In the genomic region with DNA sequence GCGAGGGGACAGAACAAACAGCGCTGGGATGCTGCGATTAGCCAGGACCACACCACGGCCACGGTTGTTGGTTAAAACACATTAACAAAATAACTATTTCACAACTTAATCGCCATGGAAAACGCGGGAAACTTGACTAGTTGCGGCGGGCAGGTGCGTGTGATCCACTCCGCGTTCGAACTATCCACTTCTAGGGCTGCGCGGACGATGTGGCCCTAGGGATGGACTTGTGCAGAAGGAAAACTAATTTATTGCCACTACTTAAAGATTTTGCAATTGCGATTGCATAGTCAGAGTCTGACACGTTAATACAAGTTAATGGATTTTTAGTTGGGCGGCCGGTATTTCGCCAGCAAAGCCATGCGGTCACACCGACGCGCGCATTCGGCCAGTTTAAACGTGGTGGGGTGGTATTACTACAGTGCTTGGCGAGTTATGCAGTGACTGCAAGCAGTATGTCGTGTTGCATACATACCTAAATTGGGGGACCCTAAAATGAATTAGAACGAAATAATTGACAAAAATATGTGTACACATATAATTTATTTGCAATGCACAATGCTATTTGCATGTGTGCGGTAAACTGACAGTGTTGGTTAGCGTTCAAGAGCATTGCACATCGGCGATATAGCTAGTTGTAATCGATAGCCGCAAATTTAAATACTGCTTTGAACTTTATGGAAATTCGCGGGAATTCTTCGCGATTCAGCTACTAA, we compare ENCODE assay signal across 1 fruit fly cellular context.
TF ChIP-seq lines count a peak whose summit lies in the region.

Gene Rbf (minus strand): TSS at position 323 of the 716 bp plus-strand sequence.

TF ChIP-seq in whole organism, embryonic, 481 proteins besides CTCF, POLR2A, EP300 and RAD21 (continued from another document and continues in another):
- no peak for TF ChIP-seq ato (GFP tag; IDR thresholded peaks at IDR 0.05; lab: Robert Waterston, UW; ENCODE audit: partially characterized antibody)
- no peak for TF ChIP-seq CG1602 (GFP tag; optimal IDR thresholded peaks at IDR 0.05; lab: Kevin White, UChicago)
- no peak for TF ChIP-seq CG18011 (GFP tag; optimal IDR thresholded peaks at IDR 0.05; lab: Kevin White, UChicago)
- TF ChIP-seq knrl (GFP tag; IDR thresholded peaks at IDR 0.05; lab: Robert Waterston, UW; ENCODE audit: partially characterized antibody), result peak; percentile 61; the same call in 2 of the 3 replicates
- no peak for TF ChIP-seq CG15601 (tag; optimal IDR thresholded peaks at IDR 0.05; lab: Kevin White, UChicago)
- TF ChIP-seq NK7.1 (GFP tag; optimal IDR thresholded peaks at IDR 0.05; lab: Kevin White, UChicago), result no peak
- no peak for TF ChIP-seq bigmax (GFP tag; optimal IDR thresholded peaks at IDR 0.05; lab: Kevin White, UChicago)
- peak; percentile 46; the same call in 1 of the 3 replicates for TF ChIP-seq zen2 (GFP tag; IDR thresholded peaks at IDR 0.05; lab: Robert Waterston, UW; ENCODE audit: partially characterized antibody)
- TF ChIP-seq CG8290 (GFP tag; optimal IDR thresholded peaks at IDR 0.05; lab: Kevin White, UChicago), result no peak
- TF ChIP-seq CG8290 (tag; optimal IDR thresholded peaks at IDR 0.05; lab: Kevin White, UChicago), result peak in 1 of 2 experiments; percentile 16
- no peak for TF ChIP-seq Hand (GFP tag; optimal IDR thresholded peaks at IDR 0.05; lab: Kevin White, UChicago)
- TF ChIP-seq Mad (GFP tag; optimal IDR thresholded peaks at IDR 0.05; lab: Kevin White, UChicago), result no peak
- TF ChIP-seq gt (GFP tag; IDR thresholded peaks at IDR 0.05; lab: Robert Waterston, UW), result no peak
- TF ChIP-seq CG2678 (tag; optimal IDR thresholded peaks at IDR 0.05; lab: Kevin White, UChicago), result no peak
- TF ChIP-seq CG1792 (GFP tag; optimal IDR thresholded peaks at IDR 0.05; lab: Kevin White, UChicago), result no peak
- TF ChIP-seq Lim3 (GFP tag; IDR thresholded peaks at IDR 0.05; lab: Robert Waterston, UW), result no peak
- TF ChIP-seq Hr51 (GFP tag; optimal IDR thresholded peaks at IDR 0.05; lab: Kevin White, UChicago), result no peak
- TF ChIP-seq ash1 (GFP tag; optimal IDR thresholded peaks at IDR 0.05; lab: Kevin White, UChicago), result no peak
- TF ChIP-seq CG2875 (GFP tag; optimal IDR thresholded peaks at IDR 0.05; lab: Kevin White, UChicago), result no peak
- peak; percentile 4 for TF ChIP-seq CG4854 (GFP tag; optimal IDR thresholded peaks at IDR 0.05; lab: Kevin White, UChicago)
- TF ChIP-seq CG4328 (GFP tag; optimal IDR thresholded peaks at IDR 0.05; lab: Kevin White, UChicago), result no peak
- no peak for TF ChIP-seq sc (optimal IDR thresholded peaks at IDR 0.05; lab: Kevin White, UChicago)
- no peak for TF ChIP-seq sc (GFP tag; optimal IDR thresholded peaks at IDR 0.05; lab: Kevin White, UChicago)
- TF ChIP-seq CG16815 (GFP tag; optimal IDR thresholded peaks at IDR 0.05; lab: Kevin White, UChicago), result no peak
- peak; percentile 26 for TF ChIP-seq CG9727 (GFP tag; optimal IDR thresholded peaks at IDR 0.05; lab: Kevin White, UChicago)
- no peak for TF ChIP-seq cas (GFP tag; IDR thresholded peaks at IDR 0.05; lab: Robert Waterston, UW)
- TF ChIP-seq jumu (GFP tag; optimal IDR thresholded peaks at IDR 0.05; lab: Kevin White, UChicago), result no peak
- TF ChIP-seq CG17186 (GFP tag; optimal IDR thresholded peaks at IDR 0.05; lab: Kevin White, UChicago), result peak; percentile 65
- no peak for TF ChIP-seq Dek (tag; optimal IDR thresholded peaks at IDR 0.05; lab: Kevin White, UChicago)
- TF ChIP-seq H2.0 (GFP tag; IDR thresholded peaks at IDR 0.05; lab: Robert Waterston, UW), result no peak
- TF ChIP-seq Hmr (GFP tag; optimal IDR thresholded peaks at IDR 0.05; lab: Kevin White, UChicago), result peak; percentile 24
- no peak for TF ChIP-seq CG17568 (GFP tag; optimal IDR thresholded peaks at IDR 0.05; lab: Kevin White, UChicago)
- TF ChIP-seq H15 (GFP tag; IDR thresholded peaks at IDR 0.05; lab: Robert Waterston, UW), result no peak
- TF ChIP-seq CG16863 (GFP tag; optimal IDR thresholded peaks at IDR 0.05; lab: Kevin White, UChicago), result no peak
- no peak for TF ChIP-seq croc (GFP tag; conservative IDR thresholded peaks at IDR 0.05; lab: Robert Waterston, UW)
- TF ChIP-seq Dad (GFP tag; optimal IDR thresholded peaks at IDR 0.05; lab: Kevin White, UChicago), result peak; percentile 31
- no peak for TF ChIP-seq CG6654 (GFP tag; optimal IDR thresholded peaks at IDR 0.05; lab: Kevin White, UChicago)
- no peak for TF ChIP-seq Awh (GFP tag; IDR thresholded peaks at IDR 0.05; lab: Robert Waterston, UW)
- no peak for TF ChIP-seq grau (tag; optimal IDR thresholded peaks at IDR 0.05; lab: Kevin White, UChicago)
- TF ChIP-seq Dip3 (GFP tag; optimal IDR thresholded peaks at IDR 0.05; lab: Kevin White, UChicago), result peak; percentile 40
- TF ChIP-seq chif (GFP tag; optimal IDR thresholded peaks at IDR 0.05; lab: Kevin White, UChicago), result no peak
- no peak for TF ChIP-seq dati (GFP tag; IDR thresholded peaks at IDR 0.05; lab: Robert Waterston, UW)
- TF ChIP-seq pho (GFP tag; optimal IDR thresholded peaks at IDR 0.05; lab: Kevin White, UChicago), result no peak
- no peak for TF ChIP-seq repo (GFP tag; optimal IDR thresholded peaks at IDR 0.05; lab: Kevin White, UChicago)
- TF ChIP-seq gem (tag; optimal IDR thresholded peaks at IDR 0.05; lab: Kevin White, UChicago), result no peak
- no peak for TF ChIP-seq Nf-YA (GFP tag; IDR thresholded peaks at IDR 0.05; lab: Robert Waterston, UW)
- no peak for TF ChIP-seq CG8944 (GFP tag; optimal IDR thresholded peaks at IDR 0.05; lab: Kevin White, UChicago)
- TF ChIP-seq Hr78 (GFP tag; optimal IDR thresholded peaks at IDR 0.05; lab: Kevin White, UChicago), result no peak
- no peak for TF ChIP-seq Dfd (GFP tag; optimal IDR thresholded peaks at IDR 0.05; lab: Kevin White, UChicago)
- TF ChIP-seq CG4730 (GFP tag; IDR thresholded peaks at IDR 0.05; lab: Robert Waterston, UW), result no peak
- TF ChIP-seq CG8388 (GFP tag; optimal IDR thresholded peaks at IDR 0.05; lab: Kevin White, UChicago), result no peak
- no peak for TF ChIP-seq CG7987 (GFP tag; optimal IDR thresholded peaks at IDR 0.05; lab: Kevin White, UChicago)
- no peak for TF ChIP-seq CG14965 (GFP tag; optimal IDR thresholded peaks at IDR 0.05; lab: Kevin White, UChicago; ENCODE audit: borderline replicate concordance)
- no peak for TF ChIP-seq al (GFP tag; IDR thresholded peaks at IDR 0.05; lab: Robert Waterston, UW)
- no peak for TF ChIP-seq slbo (GFP tag; IDR thresholded peaks at IDR 0.05; lab: Robert Waterston, UW)
- TF ChIP-seq fd102C (GFP tag; optimal IDR thresholded peaks at IDR 0.05; lab: Kevin White, UChicago), result no peak
- TF ChIP-seq Fer2 (tag; optimal IDR thresholded peaks at IDR 0.05; lab: Kevin White, UChicago), result no peak
- TF ChIP-seq CG6254 (GFP tag; optimal IDR thresholded peaks at IDR 0.05; lab: Kevin White, UChicago), result no peak
- TF ChIP-seq hth (optimal IDR thresholded peaks at IDR 0.05; lab: Kevin White, UChicago), result no peak
- no peak for TF ChIP-seq CG11504 (tag; optimal IDR thresholded peaks at IDR 0.05; lab: Kevin White, UChicago)
- TF ChIP-seq mam (GFP tag; optimal IDR thresholded peaks at IDR 0.05; lab: Kevin White, UChicago), result peak; percentile 26
- TF ChIP-seq corto (GFP tag; optimal IDR thresholded peaks at IDR 0.05; lab: Kevin White, UChicago), result no peak
- no peak for TF ChIP-seq fd3F (GFP tag; optimal IDR thresholded peaks at IDR 0.05; lab: Kevin White, UChicago)
- TF ChIP-seq CG42726 (GFP tag; IDR thresholded peaks at IDR 0.05; lab: Robert Waterston, UW; ENCODE audit: partially characterized antibody), result peak; percentile 28; the same call in 1 of the 2 replicates
- TF ChIP-seq CG8089 (GFP tag; optimal IDR thresholded peaks at IDR 0.05; lab: Kevin White, UChicago), result no peak
- TF ChIP-seq CG3065 (GFP tag; optimal IDR thresholded peaks at IDR 0.05; lab: Kevin White, UChicago), result no peak
- TF ChIP-seq seq (GFP tag; IDR thresholded peaks at IDR 0.05; lab: Robert Waterston, UW), result no peak
- no peak for TF ChIP-seq CG17328 (GFP tag; IDR thresholded peaks at IDR 0.05; lab: Robert Waterston, UW)
- TF ChIP-seq Atf6 (GFP tag; IDR thresholded peaks at IDR 0.05; lab: Robert Waterston, UW), result no peak
- peak; percentile 23 for TF ChIP-seq CG15479 (GFP tag; optimal IDR thresholded peaks at IDR 0.05; lab: Kevin White, UChicago)
- TF ChIP-seq CG13123 (GFP tag; optimal IDR thresholded peaks at IDR 0.05; lab: Kevin White, UChicago), result no peak
- no peak for TF ChIP-seq z (GFP tag; IDR thresholded peaks at IDR 0.05; lab: Robert Waterston, UW)
- TF ChIP-seq CG1603 (tag; optimal IDR thresholded peaks at IDR 0.05; lab: Kevin White, UChicago), result peak; percentile 62
- TF ChIP-seq trem (tag; optimal IDR thresholded peaks at IDR 0.05; lab: Kevin White, UChicago), result peak; percentile 32
- TF ChIP-seq lmd (GFP tag; IDR thresholded peaks at IDR 0.05; lab: Robert Waterston, UW), result no peak
- no peak for TF ChIP-seq Abd-B (GFP tag; optimal IDR thresholded peaks at IDR 0.05; lab: Kevin White, UChicago)
- TF ChIP-seq CG31388 (GFP tag; optimal IDR thresholded peaks at IDR 0.05; lab: Kevin White, UChicago), result no peak
- no peak for TF ChIP-seq insv (GFP tag; optimal IDR thresholded peaks at IDR 0.05; lab: Kevin White, UChicago)
- no peak for TF ChIP-seq Dbx (GFP tag; IDR thresholded peaks at IDR 0.05; lab: Robert Waterston, UW)
- TF ChIP-seq CG1024 (GFP tag; IDR thresholded peaks at IDR 0.05; lab: Robert Waterston, UW), result no peak
- TF ChIP-seq unc-4 (GFP tag; IDR thresholded peaks at IDR 0.05; lab: Robert Waterston, UW; ENCODE audit: partially characterized antibody), result peak; percentile 62
- TF ChIP-seq CG10267 (tag; optimal IDR thresholded peaks at IDR 0.05; lab: Kevin White, UChicago), result peak; percentile 94
- TF ChIP-seq ham (GFP tag; IDR thresholded peaks at IDR 0.05; lab: Robert Waterston, UW), result no peak
- no peak for TF ChIP-seq CG1647 (GFP tag; optimal IDR thresholded peaks at IDR 0.05; lab: Kevin White, UChicago)
- TF ChIP-seq CG11398 (GFP tag; optimal IDR thresholded peaks at IDR 0.05; lab: Kevin White, UChicago), result no peak
- no peak for TF ChIP-seq ase (GFP tag; IDR thresholded peaks at IDR 0.05; lab: Robert Waterston, UW)
- no peak for TF ChIP-seq CG1233 (GFP tag; optimal IDR thresholded peaks at IDR 0.05; lab: Kevin White, UChicago)
- peak; percentile 68 for TF ChIP-seq CG3847 (GFP tag; IDR thresholded peaks at IDR 0.05; lab: Robert Waterston, UW)
- TF ChIP-seq CG8924 (tag; optimal IDR thresholded peaks at IDR 0.05; lab: Kevin White, UChicago), result no peak
- TF ChIP-seq dysf (GFP tag; IDR thresholded peaks at IDR 0.05; lab: Robert Waterston, UW), result no peak
- TF ChIP-seq Doc2 (GFP tag; IDR thresholded peaks at IDR 0.05; lab: Robert Waterston, UW), result no peak
- TF ChIP-seq gcm (GFP tag; optimal IDR thresholded peaks at IDR 0.05; lab: Kevin White, UChicago), result no peak
- TF ChIP-seq D19A (tag; optimal IDR thresholded peaks at IDR 0.05; lab: Kevin White, UChicago), result no peak
- peak; percentile 65 for TF ChIP-seq Dll (GFP tag; IDR thresholded peaks at IDR 0.05; lab: Robert Waterston, UW; ENCODE audit: partially characterized antibody)
- no peak for TF ChIP-seq CG7745 (tag; optimal IDR thresholded peaks at IDR 0.05; lab: Kevin White, UChicago)
- 0 out of 3 replicates have a peak, but pooled peaks have one; percentile 19 for TF ChIP-seq row (GFP tag; IDR thresholded peaks at IDR 0.05; lab: Robert Waterston, UW)
- no peak for TF ChIP-seq CG13424 (tag; optimal IDR thresholded peaks at IDR 0.05; lab: Kevin White, UChicago)
- no peak for TF ChIP-seq ken (GFP tag; IDR thresholded peaks at IDR 0.05; lab: Robert Waterston, UW)
- no peak for TF ChIP-seq CG32767 (GFP tag; IDR thresholded peaks at IDR 0.05; lab: Robert Waterston, UW)
- TF ChIP-seq oc (tag; optimal IDR thresholded peaks at IDR 0.05; lab: Kevin White, UChicago), result no peak
- TF ChIP-seq Camta (GFP tag; optimal IDR thresholded peaks at IDR 0.05; lab: Kevin White, UChicago), result no peak
- no peak for TF ChIP-seq Sox100B (GFP tag; optimal IDR thresholded peaks at IDR 0.05; lab: Kevin White, UChicago)
- no peak for TF ChIP-seq sr (GFP tag; IDR thresholded peaks at IDR 0.05; lab: Robert Waterston, UW)
- no peak for TF ChIP-seq crp (GFP tag; optimal IDR thresholded peaks at IDR 0.05; lab: Kevin White, UChicago)
- no peak for TF ChIP-seq ERR (GFP tag; optimal IDR thresholded peaks at IDR 0.05; lab: Kevin White, UChicago)
- peak; percentile 69 for TF ChIP-seq Dref (GFP tag; IDR thresholded peaks at IDR 0.05; lab: Robert Waterston, UW)
- TF ChIP-seq slou (GFP tag; optimal IDR thresholded peaks at IDR 0.05; lab: Kevin White, UChicago), result no peak
- TF ChIP-seq CG17359 (tag; optimal IDR thresholded peaks at IDR 0.05; lab: Kevin White, UChicago), result no peak
- no peak for TF ChIP-seq maf-S (GFP tag; optimal IDR thresholded peaks at IDR 0.05; lab: Kevin White, UChicago)
- TF ChIP-seq MBD-R2 (GFP tag; IDR thresholded peaks at IDR 0.05; lab: Robert Waterston, UW), result no peak
- no peak for TF ChIP-seq Optix (GFP tag; IDR thresholded peaks at IDR 0.05; lab: Robert Waterston, UW)
- no peak for TF ChIP-seq CG10274 (GFP tag; optimal IDR thresholded peaks at IDR 0.05; lab: Kevin White, UChicago)
- peak; percentile 3 for TF ChIP-seq zen (tag; optimal IDR thresholded peaks at IDR 0.05; lab: Kevin White, UChicago)
- no peak for TF ChIP-seq CG4404 (GFP tag; IDR thresholded peaks at IDR 0.05; lab: Robert Waterston, UW)
- no peak for TF ChIP-seq unpg (GFP tag; optimal IDR thresholded peaks at IDR 0.05; lab: Kevin White, UChicago)
- no peak for TF ChIP-seq CG14050 (GFP tag; IDR thresholded peaks at IDR 0.05; lab: Robert Waterston, UW)
- no peak for TF ChIP-seq CG6175 (GFP tag; IDR thresholded peaks at IDR 0.05; lab: Robert Waterston, UW)
- no peak for TF ChIP-seq fd96Cb (tag; optimal IDR thresholded peaks at IDR 0.05; lab: Kevin White, UChicago)
- TF ChIP-seq yki (optimal IDR thresholded peaks at IDR 0.05; lab: Kevin White, UChicago), result no peak
- no peak for TF ChIP-seq cad (GFP tag; optimal IDR thresholded peaks at IDR 0.05; lab: Kevin White, UChicago)
- no peak for TF ChIP-seq lov (optimal IDR thresholded peaks at IDR 0.05; lab: Kevin White, UChicago)
- TF ChIP-seq lov (GFP tag; IDR thresholded peaks at IDR 0.05; lab: Robert Waterston, UW), result no peak
- no peak for TF ChIP-seq CG30431 (GFP tag; optimal IDR thresholded peaks at IDR 0.05; lab: Kevin White, UChicago)
- TF ChIP-seq Nf-YC (tag; optimal IDR thresholded peaks at IDR 0.05; lab: Kevin White, UChicago), result peak; percentile 11
- no peak for TF ChIP-seq CG12236 (GFP tag; optimal IDR thresholded peaks at IDR 0.05; lab: Kevin White, UChicago)
- no peak for TF ChIP-seq klu (GFP tag; IDR thresholded peaks at IDR 0.05; lab: Robert Waterston, UW)
- TF ChIP-seq sisA (GFP tag; IDR thresholded peaks at IDR 0.05; lab: Robert Waterston, UW), result no peak
- TF ChIP-seq CG13775 (GFP tag; optimal IDR thresholded peaks at IDR 0.05; lab: Kevin White, UChicago), result no peak
- TF ChIP-seq Adf1 (GFP tag; IDR thresholded peaks at IDR 0.05; lab: Robert Waterston, UW), result no peak
- TF ChIP-seq Ets65A (GFP tag; lab: Kevin White, UChicago), result no peak
